Fruit fly (Drosophila melanogaster): ENCODE measurements around the gene Nepl20.

The Nepl20 gene

dm6 chr3R:28872605-28873004 is 8.0 kb upstream of the Nepl20 start, which contains the start of gene Nepl17:
Nepl17 (plus strand) TSS chr3R:28872905.
- TF ChIP-seq pad (GFP tag; optimal IDR thresholded peaks at IDR 0.05) (no peak), kay (GFP tag; ENCODE audit: borderline replicate concordance) (no peak), Mnt (GFP tag; optimal IDR thresholded peaks at IDR 0.05) (no peak), CG5204 (GFP tag; optimal IDR thresholded peaks at IDR 0.05) (no peak), cic (GFP tag; optimal IDR thresholded peaks at IDR 0.05) (no peak), cnc (optimal IDR thresholded peaks at IDR 0.05) (no peak), CG12768 (GFP tag; optimal IDR thresholded peaks at IDR 0.05) (no peak), Clk (GFP tag; optimal IDR thresholded peaks at IDR 0.05) (no peak), CG11617 (GFP tag; optimal IDR thresholded peaks at IDR 0.05) (no peak), bab1 (GFP tag; optimal IDR thresholded peaks at IDR 0.05) (no peak), CG33017 (tag; optimal IDR thresholded peaks at IDR 0.05) (no peak), CG14711 (tag; optimal IDR thresholded peaks at IDR 0.05) (no peak), toe (GFP tag; optimal IDR thresholded peaks at IDR 0.05) (no peak), tj (GFP tag; optimal IDR thresholded peaks at IDR 0.05) (no peak), Crg-1 (GFP tag; optimal IDR thresholded peaks at IDR 0.05) (no peak)

dm6 chr3R:28875345-28875744 is 5.2 kb upstream of the Nepl20 start, which contains the start of gene Nepl18:
Nepl18 (plus strand) TSS chr3R:28875621.
- TF ChIP-seq cic (GFP tag; optimal IDR thresholded peaks at IDR 0.05), result no peak
- no peak for TF ChIP-seq CG14711 (tag; optimal IDR thresholded peaks at IDR 0.05)
- no peak for TF ChIP-seq kay (GFP tag; ENCODE audit: borderline replicate concordance)
- no peak for TF ChIP-seq bab1 (GFP tag; optimal IDR thresholded peaks at IDR 0.05)
- TF ChIP-seq tj (GFP tag; optimal IDR thresholded peaks at IDR 0.05), result no peak
- no peak for TF ChIP-seq CG33017 (tag; optimal IDR thresholded peaks at IDR 0.05)
- TF ChIP-seq Mnt (GFP tag; optimal IDR thresholded peaks at IDR 0.05), result no peak
- no peak for TF ChIP-seq Crg-1 (GFP tag; optimal IDR thresholded peaks at IDR 0.05)
- TF ChIP-seq CG7045 (GFP tag; optimal IDR thresholded peaks at IDR 0.05), result no peak
- TF ChIP-seq toe (GFP tag; optimal IDR thresholded peaks at IDR 0.05), result no peak

- no peak for TF ChIP-seq CG5204 (GFP tag; optimal IDR thresholded peaks at IDR 0.05)
- no peak for TF ChIP-seq CG7101 (tag; optimal IDR thresholded peaks at IDR 0.05)
- no peak for TF ChIP-seq Crg-1 (GFP tag; optimal IDR thresholded peaks at IDR 0.05)
- TF ChIP-seq CG33017 (tag; optimal IDR thresholded peaks at IDR 0.05), result no peak
- no peak for TF ChIP-seq CG11617 (GFP tag; optimal IDR thresholded peaks at IDR 0.05)
- no peak for TF ChIP-seq tj (GFP tag; optimal IDR thresholded peaks at IDR 0.05)
- no peak for TF ChIP-seq Hr96 (GFP tag; optimal IDR thresholded peaks at IDR 0.05)
- no peak for TF ChIP-seq kay (GFP tag; ENCODE audit: borderline replicate concordance)
- no peak for TF ChIP-seq toe (GFP tag; optimal IDR thresholded peaks at IDR 0.05)
Observed at dm6 chr3R:28883434-28883833, 2.8 kb downstream of the Nepl20 start, which contains the start of gene Nepl21. Nepl21 (plus strand) TSS chr3R:28883693.

- TF ChIP-seq Crg-1 (GFP tag; optimal IDR thresholded peaks at IDR 0.05), result no peak
- TF ChIP-seq tj (GFP tag; optimal IDR thresholded peaks at IDR 0.05), result no peak
- no peak for TF ChIP-seq CG33017 (tag; optimal IDR thresholded peaks at IDR 0.05)
- TF ChIP-seq toe (GFP tag; optimal IDR thresholded peaks at IDR 0.05), result no peak
- no peak for TF ChIP-seq CG11617 (GFP tag; optimal IDR thresholded peaks at IDR 0.05)
Observed at dm6 chr3R:28886813-28887212, 6.2 kb downstream of the Nepl20 start.

dm6 chr3R:28887559-28888432 is 7.2 kb downstream of the Nepl20 start, which contains the start of the genes CG33203 and Doa:
CG33203 (minus strand) TSS chr3R:28887709.
Doa (plus strand) TSS chr3R:28888073.
- TF ChIP-seq Mnt (GFP tag; optimal IDR thresholded peaks at IDR 0.05), result peak; percentile 51
- TF ChIP-seq Hr96 (GFP tag; optimal IDR thresholded peaks at IDR 0.05), result peak; percentile 22
- peak; percentile 49 for TF ChIP-seq toe (GFP tag; optimal IDR thresholded peaks at IDR 0.05)
- peak; percentile 74 for TF ChIP-seq CG14711 (tag; optimal IDR thresholded peaks at IDR 0.05)
- TF ChIP-seq CG33017 (tag; optimal IDR thresholded peaks at IDR 0.05), result no peak
- TF ChIP-seq bab1 (GFP tag; optimal IDR thresholded peaks at IDR 0.05), result peak; percentile 51
- peak; percentile 18 for TF ChIP-seq ovo (GFP tag; optimal IDR thresholded peaks at IDR 0.05)
- TF ChIP-seq cic (GFP tag; optimal IDR thresholded peaks at IDR 0.05), result no peak
- TF ChIP-seq pad (GFP tag; optimal IDR thresholded peaks at IDR 0.05), result peak; percentile 45
- TF ChIP-seq CG1620 (GFP tag; optimal IDR thresholded peaks at IDR 0.05), result peak; percentile 60
- TF ChIP-seq CG5204 (GFP tag; optimal IDR thresholded peaks at IDR 0.05), result no peak
- no peak for TF ChIP-seq tj (GFP tag; optimal IDR thresholded peaks at IDR 0.05)
- TF ChIP-seq kay (GFP tag; ENCODE audit: borderline replicate concordance), result no peak
- TF ChIP-seq CG7101 (tag; optimal IDR thresholded peaks at IDR 0.05), result peak; percentile 62
- no peak for TF ChIP-seq CG7045 (GFP tag; optimal IDR thresholded peaks at IDR 0.05)
- no peak for TF ChIP-seq CG11617 (GFP tag; optimal IDR thresholded peaks at IDR 0.05)
- TF ChIP-seq CG12768 (GFP tag; optimal IDR thresholded peaks at IDR 0.05), result peak; percentile 20
- TF ChIP-seq Crg-1 (GFP tag; optimal IDR thresholded peaks at IDR 0.05), result peak; percentile 64
- TF ChIP-seq cnc (optimal IDR thresholded peaks at IDR 0.05), result no peak
- TF ChIP-seq Clk (GFP tag; optimal IDR thresholded peaks at IDR 0.05), result no peak
